Worm (Caenorhabditis elegans) whole organism, early embryonic: ENCODE data around the gene K01A12.3.

Source experiments
- B0310.2 ChIP-seq: sonication (generic microtip); optimal IDR thresholded peaks from 2 replicates; lab custom pipeline; 2016; ENCODE audit warnings: mild to moderate bottlenecking, missing genetic modification characterization, missing compliant biosample characterization
- ama-1 ChIP-seq: fragments of 150-350 bp; optimal IDR thresholded peaks from 2 replicates; lab custom pipeline; 2014
- ceh-13 ChIP-seq: fragments of 200-800 bp; sonication (Bioruptor generic); optimal IDR thresholded peaks from 2 replicates; lab custom pipeline; 2018; ENCODE audit warnings: mild to moderate bottlenecking, missing genetic modification characterization, missing compliant biosample characterization
- hnd-1 ChIP-seq: sonication (generic microtip); optimal IDR thresholded peaks from 2 replicates; lab custom pipeline; 2016; ENCODE audit warnings: missing genetic modification characterization, missing compliant biosample characterization
- tbx-11 ChIP-seq: fragments of 200-800 bp; sonication (Bioruptor generic); IDR thresholded peaks from 2 replicates; pipeline ENCODE4 v1.3.6; 2022; ENCODE audit warnings: missing genetic modification characterization, missing compliant biosample characterization
- tbx-37 ChIP-seq: fragments of 200-800 bp; sonication (Bioruptor generic); conservative IDR thresholded peaks from 2 replicates; pipeline ENCODE4 v1.3.6; 2022; ENCODE audit warnings: missing genetic modification reagents, missing genetic modification characterization, missing compliant biosample characterization

- TF ChIP-seq hnd-1 (no peak), tbx-37 (no peak), ama-1 (no peak), B0310.2 (tag; lab: Kevin White, UChicago) (no peak), ceh-13 (GFP tag; lab: Kevin White, UChicago) (no peak), tbx-11 (GFP tag; lab: Robert Waterston, UW) (no peak)
These were observed 40.1 kb downstream of the K01A12.3 start for ce11 chrX:8584825-8585384.
